Fruit fly (Drosophila melanogaster) S2 (cell line): ENCODE measurements around the gene CG4733.

Source experiments
- CG8478 ChIP-seq: fragments of >200 bp; optimal IDR thresholded peaks from 2 replicates; lab custom pipeline; 2018
- CTCF ChIP-seq, 2 experiments: fragments of >200 bp; optimal IDR thresholded peaks; 2 replicates each; lab custom pipeline; 2018

The CG4733 gene

DNA sequence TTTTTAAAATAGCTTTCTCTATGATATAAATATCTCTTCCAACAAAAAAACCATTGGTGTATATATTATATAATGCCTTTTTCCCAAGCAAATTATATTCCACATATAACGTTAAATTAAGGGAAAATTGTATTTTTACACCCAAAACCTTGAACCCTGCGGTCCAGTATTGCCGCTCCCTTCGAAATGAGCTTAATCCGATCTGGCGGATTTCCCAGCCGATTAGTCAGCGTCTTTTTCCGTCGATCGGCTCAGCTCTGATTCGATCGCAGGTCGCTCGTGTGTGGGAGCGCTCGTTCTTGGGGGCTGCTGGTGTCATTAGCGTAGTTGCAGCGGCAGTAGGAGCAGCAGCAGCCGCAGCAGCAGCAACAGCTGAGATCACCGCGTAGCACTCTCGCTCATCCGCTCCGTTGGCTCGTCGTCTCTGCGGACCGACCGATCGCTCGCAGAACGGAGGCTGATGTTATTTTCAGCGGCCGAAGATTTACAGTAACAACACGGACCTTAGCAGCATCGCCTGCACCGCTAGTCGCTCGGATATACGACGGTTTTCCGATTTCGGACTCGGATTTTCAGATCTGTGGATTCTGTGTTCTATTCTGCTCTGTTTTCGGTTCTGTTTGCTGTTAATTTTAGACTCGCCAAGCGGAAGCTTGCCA lies at the start of gene CG4733:
TSS of gene CG4733 (plus strand) at position 350 of the 659 bp plus-strand sequence.
- TF ChIP-seq CG8478 (lab: Kevin White, UChicago) (no peak), CTCF (optimal IDR thresholded peaks at IDR 0.05; lab: Kevin White, UChicago) (no peak)

dm6 chr3R:19843888-19844287 lies 46.6 kb upstream of the CG4733 start:
- no peak for TF ChIP-seq CG8478 (lab: Kevin White, UChicago)
- no peak for TF ChIP-seq CTCF (optimal IDR thresholded peaks at IDR 0.05; lab: Kevin White, UChicago)

DNA sequence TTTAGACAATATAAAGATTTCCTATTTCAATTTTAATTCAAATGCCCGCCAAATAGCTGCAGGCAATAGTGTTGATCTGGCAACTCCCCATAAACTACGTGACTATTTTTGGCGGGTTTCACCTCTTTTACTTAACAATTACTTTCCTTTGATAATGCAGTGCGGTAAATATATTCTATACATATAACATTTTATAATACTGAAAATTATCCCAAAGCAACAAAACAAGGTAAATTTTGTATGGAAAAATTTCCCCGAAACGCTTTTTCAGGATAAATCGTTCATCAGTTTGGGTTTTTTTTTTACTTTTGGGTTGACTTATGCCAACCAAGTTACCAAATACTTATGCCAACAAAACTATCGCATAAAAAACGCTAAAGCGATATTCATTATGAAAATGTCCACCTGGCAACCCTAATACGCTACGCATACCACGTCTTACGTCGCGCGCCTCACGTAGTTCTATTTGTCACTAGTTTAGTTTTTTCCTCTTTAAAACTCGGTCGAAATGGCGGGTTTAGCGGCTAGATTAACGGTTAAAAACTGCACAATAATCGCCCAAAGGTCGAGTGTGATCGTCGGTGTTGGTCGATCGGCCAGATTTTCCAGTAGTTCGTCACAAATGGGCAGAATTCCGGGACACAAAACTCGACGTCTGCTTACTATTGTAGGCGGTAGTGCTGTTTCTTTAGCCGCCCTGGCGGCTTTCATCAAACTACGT lies 43.5 kb upstream of the CG4733 start, which contains the start of gene MICU3:
TSS of gene MICU3 (plus strand) at position 442 of the 721 bp plus-strand sequence.
- TF ChIP-seq CG8478 (lab: Kevin White, UChicago), result no peak

DNA sequence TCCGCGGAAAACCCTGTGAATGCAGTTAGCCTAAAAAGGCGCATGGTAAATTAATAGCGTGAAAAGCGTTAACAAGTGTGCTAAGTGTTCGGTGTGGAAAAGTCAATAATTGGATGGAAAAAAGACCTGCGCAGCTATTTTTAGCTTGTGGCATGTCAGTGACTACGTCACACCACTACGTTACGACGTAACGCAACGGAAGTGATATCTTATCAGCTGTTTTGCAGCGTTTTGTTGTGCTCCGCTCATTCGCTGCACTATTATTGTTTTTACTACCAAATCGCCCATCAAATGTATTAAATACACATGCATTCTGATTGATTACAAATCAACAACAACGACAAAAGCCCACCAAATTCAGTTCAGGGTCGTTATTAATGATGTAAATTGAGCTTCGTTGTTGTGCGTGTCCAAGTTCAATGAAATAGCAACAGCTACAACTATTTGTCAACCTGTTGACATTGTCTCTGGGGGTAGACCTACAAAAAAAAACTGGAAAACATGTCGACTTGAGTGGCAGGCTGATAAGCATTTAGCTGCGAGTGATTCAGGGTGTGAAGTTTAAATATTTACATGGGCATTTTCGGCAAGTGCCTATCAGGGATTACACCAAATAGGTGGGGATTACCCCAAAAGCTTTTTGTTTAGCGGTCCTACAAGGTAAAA lies 42.8 kb upstream of the CG4733 start:
- TF ChIP-seq CTCF (optimal IDR thresholded peaks at IDR 0.05; lab: Kevin White, UChicago) (no peak), CG8478 (lab: Kevin White, UChicago) (no peak)

DNA sequence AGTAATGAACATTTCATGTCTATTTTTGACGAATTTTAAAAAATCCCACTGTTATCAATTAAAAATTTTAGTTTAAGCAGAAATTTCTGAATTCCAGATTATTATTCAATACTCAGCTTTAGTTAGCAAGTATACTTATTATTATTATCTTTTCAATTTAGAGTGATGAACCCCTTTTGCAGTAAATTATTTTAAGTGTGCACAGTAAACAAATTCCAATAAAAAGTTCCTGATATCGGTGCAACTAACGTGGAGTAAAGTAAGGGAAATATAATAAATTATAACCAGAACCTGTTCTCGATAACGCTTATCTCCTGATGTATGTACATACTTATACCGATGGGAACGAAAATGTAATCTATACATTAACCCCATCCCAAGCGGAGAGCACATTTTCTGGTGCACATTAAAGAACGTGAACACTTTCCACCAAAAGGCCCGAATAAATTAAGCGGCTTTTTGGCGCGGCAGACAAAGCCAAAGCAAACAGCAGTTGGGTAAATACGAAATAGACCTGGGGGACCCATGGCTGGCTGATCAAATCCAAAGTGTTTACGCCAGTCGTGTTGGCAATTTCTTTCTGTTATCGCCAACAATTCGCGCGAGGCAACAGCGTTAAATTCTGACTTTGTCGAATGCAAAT lies 32.4 kb upstream of the CG4733 start:
- TF ChIP-seq CG8478 (lab: Kevin White, UChicago) (no peak), CTCF (optimal IDR thresholded peaks at IDR 0.05; lab: Kevin White, UChicago) (no peak)

DNA sequence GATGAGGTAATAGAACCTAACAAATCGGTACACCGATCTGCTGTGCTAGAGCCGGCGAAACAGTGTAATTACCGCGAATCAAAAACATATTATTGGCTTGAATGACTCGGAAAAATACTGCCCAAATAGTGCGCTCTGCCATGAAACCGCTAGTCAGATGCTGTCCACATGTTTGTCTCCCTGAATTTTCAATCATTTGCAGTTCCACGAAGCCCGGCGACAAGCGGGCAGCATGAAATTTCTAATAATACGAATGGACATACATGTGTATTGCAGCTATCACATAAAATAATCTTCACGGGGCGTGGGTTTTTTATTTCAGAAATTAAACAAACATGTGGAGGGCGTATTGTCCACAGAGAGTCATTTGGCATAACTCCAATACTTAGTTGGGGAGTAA lies 31.5 kb upstream of the CG4733 start:
- no peak for TF ChIP-seq CG8478 (lab: Kevin White, UChicago)
- TF ChIP-seq CTCF (optimal IDR thresholded peaks at IDR 0.05; lab: Kevin White, UChicago), result no peak

- TF ChIP-seq CTCF (optimal IDR thresholded peaks at IDR 0.05; lab: Kevin White, UChicago) (no peak), CG8478 (lab: Kevin White, UChicago) (no peak)
Observed at dm6 chr3R:19859370-19860033, 31.0 kb upstream of the CG4733 start.

DNA sequence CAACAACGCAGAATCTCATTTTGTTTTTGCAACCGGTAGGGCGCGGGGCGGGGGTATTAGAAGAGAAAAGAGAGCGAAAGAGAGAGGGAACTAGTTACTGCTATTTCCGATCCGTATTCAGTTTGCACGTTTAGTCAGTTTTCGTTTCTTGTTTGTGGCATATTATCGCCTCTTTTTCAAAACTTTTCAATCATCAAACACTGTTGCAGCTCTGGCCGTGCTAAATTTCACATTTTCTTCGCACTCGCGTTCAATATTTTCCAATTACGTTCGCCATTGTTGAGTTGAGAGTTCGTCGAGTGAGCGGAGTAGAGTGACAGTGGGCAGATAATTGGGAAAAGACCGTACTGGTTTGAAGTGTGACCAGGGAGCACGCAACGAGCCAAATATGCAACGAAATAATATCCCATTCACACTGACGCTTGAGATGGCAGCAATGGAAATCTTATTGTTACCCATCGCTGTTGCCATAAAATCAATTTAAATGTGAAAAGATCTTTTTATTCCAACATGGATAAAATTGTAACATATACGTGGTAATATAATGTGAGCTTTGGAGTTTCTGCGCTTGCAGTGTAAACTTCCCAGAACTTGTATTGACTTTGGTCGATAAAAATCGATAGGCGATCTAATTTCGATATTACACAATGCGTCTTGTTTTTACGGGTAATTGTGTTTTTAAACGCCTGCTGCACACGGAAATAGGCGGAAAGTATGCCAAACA lies 29.3 kb upstream of the CG4733 start, which contains the start of the genes Ire1 and Mrm2:
TSS of gene Ire1 (minus strand) at position 296 of the 724 bp plus-strand sequence.
TSS of gene Mrm2 (plus strand) at position 615 of the 724 bp plus-strand sequence.
- TF ChIP-seq CTCF (optimal IDR thresholded peaks at IDR 0.05; lab: Kevin White, UChicago) (peak; percentile 8 to 31), CG8478 (lab: Kevin White, UChicago) (no peak)

DNA sequence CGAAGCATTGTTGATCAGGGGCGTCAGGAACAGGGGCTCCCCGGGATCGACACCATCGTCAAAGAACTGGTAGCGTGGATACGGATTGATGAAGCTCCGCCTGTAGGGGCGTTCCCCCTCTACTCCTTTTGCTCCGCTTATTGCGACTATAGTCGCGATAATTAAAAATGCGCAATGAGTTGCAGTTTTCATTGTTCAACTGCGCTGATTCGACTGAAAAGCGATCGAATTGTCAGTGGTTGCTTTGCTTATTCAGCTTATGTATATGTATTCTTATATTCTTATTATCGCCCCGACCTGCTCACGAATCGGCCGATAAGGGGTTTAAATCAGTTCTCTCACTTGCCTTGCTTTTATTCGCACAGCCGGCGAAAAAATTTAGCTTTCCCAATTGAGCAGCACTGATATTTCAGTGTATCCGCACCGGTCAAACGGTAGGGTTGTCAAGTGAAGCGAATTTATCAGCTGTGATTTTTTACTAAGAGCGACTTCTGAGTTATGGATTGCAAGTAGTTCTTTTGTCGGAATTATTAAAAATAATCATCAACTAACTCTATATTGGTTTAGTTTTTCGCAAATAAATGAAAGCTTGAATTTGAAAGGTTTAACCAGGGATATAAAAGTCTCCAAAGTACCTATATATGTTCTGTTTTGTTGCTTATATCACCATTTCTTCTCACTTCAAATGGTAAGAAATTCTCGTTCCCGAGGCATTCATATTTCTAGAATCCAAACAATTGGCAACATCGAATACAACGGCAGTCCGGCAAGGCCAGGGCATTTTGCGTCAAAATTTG lies 26.3 kb upstream of the CG4733 start, which contains the start of the genes CG4572 and CG4686:
TSS of gene CG4572 (minus strand) at position 415 of the 797 bp plus-strand sequence.
TSS of gene CG4686 (plus strand) at position 518 of the 797 bp plus-strand sequence.
- TF ChIP-seq CG8478 (lab: Kevin White, UChicago) (no peak), CTCF (optimal IDR thresholded peaks at IDR 0.05; lab: Kevin White, UChicago) (no peak)

DNA sequence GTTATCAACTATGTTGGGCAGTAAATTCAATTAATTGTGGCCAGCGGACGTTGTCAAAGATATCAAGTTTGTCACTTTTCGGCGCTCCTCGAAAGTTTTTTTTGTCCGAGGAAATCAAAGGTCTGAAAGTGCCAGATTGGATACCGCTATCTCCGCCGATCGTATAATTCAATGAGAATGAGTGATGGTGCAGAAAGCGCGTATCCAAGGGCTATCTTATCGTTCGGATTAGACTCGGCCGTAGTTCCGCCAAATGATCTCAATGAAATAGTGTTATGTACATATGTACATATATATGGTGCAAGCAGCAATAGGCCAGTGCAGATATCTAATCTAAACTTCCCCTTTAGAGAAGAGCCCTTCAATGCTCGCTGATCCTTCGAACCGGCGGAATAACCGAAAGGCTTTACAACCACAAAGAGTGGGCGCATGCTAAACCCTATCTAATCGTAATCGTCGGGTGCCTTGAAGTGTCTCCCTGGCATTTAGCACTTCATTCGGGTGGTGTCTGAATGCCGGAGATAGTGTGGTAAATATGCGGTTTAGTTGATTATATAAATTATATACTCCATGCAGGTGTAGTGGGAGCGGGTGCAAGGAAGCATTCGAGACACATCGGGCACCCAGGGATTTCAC lies 17.3 kb upstream of the CG4733 start:
- TF ChIP-seq CG8478 (lab: Kevin White, UChicago) (no peak), CTCF (optimal IDR thresholded peaks at IDR 0.05; lab: Kevin White, UChicago) (no peak)

DNA sequence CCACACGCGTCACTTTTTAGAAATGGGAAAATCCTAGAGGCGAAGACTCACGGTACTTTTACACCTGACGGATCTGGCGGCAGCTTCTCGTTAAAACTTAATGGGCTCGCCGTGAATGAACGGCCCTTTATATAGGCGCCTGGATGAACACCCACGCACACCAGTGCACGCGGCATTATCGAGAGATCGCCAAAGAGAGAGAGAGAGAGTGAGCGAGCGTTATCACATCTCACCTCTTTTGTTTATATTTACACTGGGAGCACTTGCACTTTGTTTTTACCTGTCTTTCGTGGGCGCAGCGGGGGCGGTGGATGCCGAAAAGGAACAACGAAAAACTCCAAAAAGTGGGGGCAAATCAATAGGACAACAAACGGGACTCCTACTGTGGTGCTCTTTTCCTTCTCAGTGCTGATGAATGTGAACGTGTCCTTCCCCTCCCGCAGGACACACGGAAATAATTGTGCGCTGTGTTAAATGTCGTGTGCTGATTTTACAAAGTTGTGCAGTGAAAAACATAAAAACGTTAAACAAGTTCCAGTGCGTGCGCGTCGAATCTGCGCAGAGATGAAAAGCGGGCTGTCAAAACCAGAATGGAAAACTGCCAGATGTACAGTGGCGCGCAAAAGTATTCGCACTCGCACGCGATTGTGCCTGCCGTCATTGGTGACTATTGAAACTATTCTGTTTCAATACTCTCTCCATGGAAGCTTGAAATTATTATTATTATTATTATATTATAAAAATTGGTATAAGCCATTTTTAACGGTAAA lies 15.2 kb upstream of the CG4733 start, which contains the start of gene Mrp5:
TSS of gene Mrp5 (minus strand) at position 561 of the 770 bp plus-strand sequence.
- TF ChIP-seq CTCF (optimal IDR thresholded peaks at IDR 0.05; lab: Kevin White, UChicago) (no peak), CG8478 (lab: Kevin White, UChicago) (no peak)
